Worm (Caenorhabditis elegans): ENCODE results near the gene T16A9.3.

ce11 chrV:14210743-14211142, 5.4 kb downstream of the T16A9.3 start, which contains the start of gene str-230:
- no peak for TF ChIP-seq hmg-4 (GFP tag; optimal IDR thresholded peaks at IDR 0.05)
- no peak for TF ChIP-seq ceh-36 (tag; optimal IDR thresholded peaks at IDR 0.05)
- TF ChIP-seq sea-1 (GFP tag; conservative IDR thresholded peaks at IDR 0.05), result no peak
- TF ChIP-seq ama-1 (optimal IDR thresholded peaks at IDR 0.05), result no peak
- no peak for TF ChIP-seq ceh-13 (GFP tag; optimal IDR thresholded peaks at IDR 0.05)
- TF ChIP-seq hmbx-1 (tag; optimal IDR thresholded peaks at IDR 0.05), result no peak
- TF ChIP-seq flt-1 (GFP tag; IDR thresholded peaks at IDR 0.05), result no peak
- TF ChIP-seq tbx-11 (GFP tag; IDR thresholded peaks at IDR 0.05), result no peak
- TF ChIP-seq ets-7 (tag; optimal IDR thresholded peaks at IDR 0.05), result no peak
- no peak for TF ChIP-seq tra-4 (tag; optimal IDR thresholded peaks at IDR 0.05)

Data from whole organism, early embryonic.